Worm (Caenorhabditis elegans) whole organism, early embryonic: ENCODE results near the gene hpo-8.

ENCODE experiments used
- B0310.2 ChIP-seq: sonication (generic microtip); optimal IDR thresholded peaks from 2 replicates; lab custom pipeline; 2016; ENCODE audit warnings: mild to moderate bottlenecking, missing genetic modification characterization, missing compliant biosample characterization
- F13C5.2 ChIP-seq: sonication (generic microtip); optimal IDR thresholded peaks from 2 replicates; lab custom pipeline; 2017; ENCODE audit warnings: mild to moderate bottlenecking, missing genetic modification characterization, inconsistent platforms, missing compliant biosample characterization
- aly-1 ChIP-seq: sonication (generic microtip); optimal IDR thresholded peaks from 2 replicates; lab custom pipeline; 2016; ENCODE audit warnings: missing genetic modification characterization, missing compliant biosample characterization
- ama-1 ChIP-seq: fragments of 150-350 bp; optimal IDR thresholded peaks from 2 replicates; lab custom pipeline; 2014
- ceh-13 ChIP-seq: fragments of 200-800 bp; sonication (Bioruptor generic); optimal IDR thresholded peaks from 2 replicates; lab custom pipeline; 2018; ENCODE audit warnings: mild to moderate bottlenecking, missing genetic modification characterization, missing compliant biosample characterization
- ceh-36 ChIP-seq: sonication (generic microtip); optimal IDR thresholded peaks from 2 replicates; lab custom pipeline; 2016; ENCODE audit warnings: missing genetic modification characterization, inconsistent platforms, missing compliant biosample characterization
- ets-7 ChIP-seq: sonication (generic microtip); optimal IDR thresholded peaks from 2 replicates; lab custom pipeline; 2016; ENCODE audit warnings: missing genotype, missing genetic modification characterization, missing compliant biosample characterization
- flt-1 ChIP-seq: fragments of 200-800 bp; sonication (Bioruptor generic); IDR thresholded peaks from 2 replicates; pipeline ENCODE4 v1.3.6; 2022; ENCODE audit warnings: missing genetic modification characterization, missing compliant biosample characterization
- hmbx-1 ChIP-seq: sonication (generic microtip); optimal IDR thresholded peaks from 2 replicates; lab custom pipeline; 2016; ENCODE audit warnings: mild to moderate bottlenecking, missing genetic modification characterization, missing compliant biosample characterization
- hmg-4 ChIP-seq: fragments of 200-800 bp; sonication (Bioruptor generic); optimal IDR thresholded peaks from 2 replicates; lab custom pipeline; 2018; ENCODE audit warnings: mild to moderate bottlenecking, missing genetic modification characterization, missing compliant biosample characterization
- hnd-1 ChIP-seq: sonication (generic microtip); optimal IDR thresholded peaks from 2 replicates; lab custom pipeline; 2016; ENCODE audit warnings: missing genetic modification characterization, missing compliant biosample characterization
- pes-1 ChIP-seq: fragments of 200-800 bp; sonication (Bioruptor generic); IDR thresholded peaks from 2 replicates; pipeline ENCODE4 v1.3.6; 2022; ENCODE audit warnings: missing genetic modification reagents, missing genetic modification characterization, missing compliant biosample characterization
- scrt-1 ChIP-seq: fragments of 200-800 bp; sonication (Bioruptor generic); IDR thresholded peaks from 2 replicates; pipeline ENCODE4 v1.3.6; 2022; ENCODE audit warnings: missing genetic modification characterization, missing compliant biosample characterization
- sea-1 ChIP-seq: fragments of 200-800 bp; sonication (Bioruptor generic); conservative IDR thresholded peaks from 2 replicates; pipeline ENCODE4 v1.3.6; 2022; ENCODE audit warnings: missing genetic modification characterization, missing compliant biosample characterization
- tbx-11 ChIP-seq: fragments of 200-800 bp; sonication (Bioruptor generic); IDR thresholded peaks from 2 replicates; pipeline ENCODE4 v1.3.6; 2022; ENCODE audit warnings: missing genetic modification characterization, missing compliant biosample characterization
- tbx-37 ChIP-seq: fragments of 200-800 bp; sonication (Bioruptor generic); conservative IDR thresholded peaks from 2 replicates; pipeline ENCODE4 v1.3.6; 2022; ENCODE audit warnings: missing genetic modification reagents, missing genetic modification characterization, missing compliant biosample characterization
- tra-4 ChIP-seq: sonication (generic microtip); optimal IDR thresholded peaks from 2 replicates; lab custom pipeline; 2017; ENCODE audit warnings: missing genetic modification characterization, missing compliant biosample characterization

The hpo-8 gene

DNA sequence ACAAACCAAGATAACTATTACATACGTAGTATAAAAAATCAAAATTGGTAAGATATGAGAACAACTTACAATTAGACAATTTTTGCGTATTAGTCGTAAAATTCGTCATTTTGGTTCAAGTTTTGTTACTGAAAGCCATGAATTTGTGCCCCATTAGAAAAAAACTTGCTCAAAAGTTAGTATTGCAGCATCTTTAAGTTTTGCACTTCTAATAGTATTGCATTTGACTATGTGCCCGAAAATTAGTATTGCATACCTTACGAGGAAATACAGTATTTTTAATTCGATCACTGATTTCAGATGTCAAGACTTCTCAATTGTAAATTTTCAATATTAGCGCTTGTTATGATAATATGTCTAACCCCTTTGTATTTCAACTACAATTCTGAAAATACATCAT is 17.6 kb upstream of the hpo-8 start, which contains the start of gene T15B7.8:
T15B7.8 (plus strand) TSS at position 301 of the 400 bp plus-strand sequence.
- TF ChIP-seq pes-1 (GFP tag; lab: Robert Waterston, UW) (no peak), ceh-13 (GFP tag; lab: Kevin White, UChicago) (no peak), ets-7 (tag; lab: Kevin White, UChicago) (no peak), F13C5.2 (no peak), tra-4 (tag; lab: Kevin White, UChicago) (no peak), hnd-1 (no peak), hmbx-1 (no peak), tbx-37 (GFP tag; lab: Robert Waterston, UW) (no peak), flt-1 (GFP tag; lab: Robert Waterston, UW) (no peak)

- TF ChIP-seq aly-1 (tag; lab: Kevin White, UChicago) (no peak), hmbx-1 (no peak), F13C5.2 (no peak), tbx-37 (GFP tag; lab: Robert Waterston, UW) (no peak), flt-1 (GFP tag; lab: Robert Waterston, UW) (no peak), sea-1 (no peak), hmg-4 (no peak), hnd-1 (no peak), pes-1 (GFP tag; lab: Robert Waterston, UW) (no peak), ceh-36 (tag; lab: Kevin White, UChicago) (no peak), tbx-11 (no peak), ama-1 (lab: Kevin White, UChicago) (no peak), ceh-13 (GFP tag; lab: Kevin White, UChicago) (no peak), scrt-1 (no peak), ets-7 (tag; lab: Kevin White, UChicago) (no peak), tra-4 (tag; lab: Kevin White, UChicago) (no peak), B0310.2 (tag; lab: Kevin White, UChicago) (no peak)
Measured at ce11 chrV:6823432-6823831, 15.7 kb upstream of the hpo-8 start.

DNA sequence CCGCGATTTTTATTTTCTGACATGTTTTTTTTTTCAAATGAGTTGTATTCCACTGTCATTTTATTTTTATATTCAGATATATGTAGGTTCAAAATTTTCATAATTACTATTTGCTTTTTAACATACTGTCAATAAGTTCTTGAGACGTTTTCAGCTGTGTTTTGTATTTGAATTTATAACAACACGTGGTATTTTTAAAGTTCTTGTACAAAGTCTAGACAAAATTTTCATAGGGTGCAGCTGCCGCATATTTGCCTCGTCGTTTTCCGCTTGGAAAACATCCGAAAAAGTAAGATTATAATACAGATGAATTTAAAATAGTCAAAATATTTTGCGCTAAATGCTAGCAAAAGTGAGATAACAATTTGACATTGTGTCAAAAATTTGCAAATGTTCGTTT is 10.3 kb upstream of the hpo-8 start, which contains the start of gene dmsr-15:
dmsr-15 (minus strand) TSS at position 101 of the 400 bp plus-strand sequence.
- no peak for TF ChIP-seq scrt-1
- TF ChIP-seq ceh-13 (GFP tag; lab: Kevin White, UChicago), result no peak
- TF ChIP-seq B0310.2 (tag; lab: Kevin White, UChicago), result no peak
- no peak for TF ChIP-seq aly-1 (tag; lab: Kevin White, UChicago)
- TF ChIP-seq hmg-4, result no peak
- no peak for TF ChIP-seq hmbx-1
- no peak for TF ChIP-seq tbx-11
- TF ChIP-seq hnd-1, result no peak

ce11 chrV:6829404-6829803 is 9.7 kb upstream of the hpo-8 start, which contains the start of gene col-141:
col-141 (plus strand) TSS chrV:6829704.
- TF ChIP-seq tbx-37 (GFP tag; lab: Robert Waterston, UW) (no peak), tbx-11 (no peak), hnd-1 (no peak), B0310.2 (tag; lab: Kevin White, UChicago) (no peak), hmbx-1 (no peak), aly-1 (tag; lab: Kevin White, UChicago) (no peak), pes-1 (GFP tag; lab: Robert Waterston, UW) (no peak)

- TF ChIP-seq tbx-37 (GFP tag; lab: Robert Waterston, UW), result no peak
- TF ChIP-seq pes-1 (GFP tag; lab: Robert Waterston, UW), result no peak
- TF ChIP-seq F13C5.2, result no peak
- TF ChIP-seq ceh-13 (GFP tag; lab: Kevin White, UChicago), result no peak
- TF ChIP-seq ets-7 (tag; lab: Kevin White, UChicago), result no peak
- TF ChIP-seq hnd-1, result no peak
- no peak for TF ChIP-seq tbx-11
- no peak for TF ChIP-seq hmg-4
- TF ChIP-seq sea-1, result no peak
- no peak for TF ChIP-seq flt-1 (GFP tag; lab: Robert Waterston, UW)
- TF ChIP-seq ama-1 (lab: Kevin White, UChicago), result no peak
- TF ChIP-seq aly-1 (tag; lab: Kevin White, UChicago), result no peak
Measured at ce11 chrV:6830075-6830474, 9.0 kb upstream of the hpo-8 start.

- TF ChIP-seq sea-1, result no peak
Measured at ce11 chrV:6830755-6831227, 8.3 kb upstream of the hpo-8 start, which contains the start of gene col-142. col-142 (plus strand) TSS chrV:6831177.

ce11 chrV:6831539-6831938 is 7.5 kb upstream of the hpo-8 start:
- TF ChIP-seq aly-1 (tag; lab: Kevin White, UChicago), result no peak
- TF ChIP-seq sea-1, result 0 out of 2 replicates have a peak, but pooled peaks have one; percentile 7

DNA sequence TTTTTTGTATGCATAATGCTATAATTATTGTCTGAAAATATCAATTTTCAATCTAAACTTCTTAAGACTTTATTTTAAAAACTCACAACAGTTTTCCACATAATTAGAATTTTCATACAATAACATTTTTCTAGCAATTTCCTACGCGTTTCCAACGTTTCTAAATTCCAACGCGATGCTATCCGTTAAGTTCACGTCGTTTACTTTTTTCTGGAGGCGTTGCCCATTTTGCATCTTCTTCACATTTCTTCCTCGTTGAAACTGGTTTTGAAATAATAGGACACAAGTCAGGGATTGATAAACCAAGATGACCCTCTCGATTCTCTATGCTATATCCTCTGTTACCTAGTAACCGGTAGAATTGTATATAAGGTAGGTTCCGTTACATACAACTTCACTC is 3.8 kb upstream of the hpo-8 start, which contains the start of the genes T15B7.14 and col-143:
T15B7.14 (minus strand) TSS at position 101 of the 400 bp plus-strand sequence.
col-143 (plus strand) TSS at position 394 of the 400 bp plus-strand sequence.
- TF ChIP-seq hmbx-1 (no peak), ets-7 (tag; lab: Kevin White, UChicago) (no peak), tbx-11 (no peak), aly-1 (tag; lab: Kevin White, UChicago) (no peak), tbx-37 (GFP tag; lab: Robert Waterston, UW) (no peak), pes-1 (GFP tag; lab: Robert Waterston, UW) (no peak), ceh-13 (GFP tag; lab: Kevin White, UChicago) (no peak), ceh-36 (tag; lab: Kevin White, UChicago) (no peak), hmg-4 (no peak)

ce11 chrV:6836036-6836435 is 3.1 kb upstream of the hpo-8 start:
- TF ChIP-seq hmg-4 (no peak), ets-7 (tag; lab: Kevin White, UChicago) (no peak), hnd-1 (no peak), ceh-13 (GFP tag; lab: Kevin White, UChicago) (no peak), sea-1 (no peak), hmbx-1 (no peak), flt-1 (GFP tag; lab: Robert Waterston, UW) (no peak), tbx-37 (GFP tag; lab: Robert Waterston, UW) (no peak), pes-1 (GFP tag; lab: Robert Waterston, UW) (no peak), scrt-1 (no peak)
